Worm (Caenorhabditis elegans) whole organism, L2 larva: ENCODE results near the gene mig-22.

ENCODE experiments used
- C34F6.9 ChIP-seq: fragments of 150-350 bp; optimal IDR thresholded peaks from 2 replicates; lab custom pipeline; 2014; ENCODE audit warnings: missing biosample characterization, missing genetic modification characterization
- F13H6.1 ChIP-seq: sonication (generic microtip); optimal IDR thresholded peaks from 2 replicates; lab custom pipeline; 2016; ENCODE audit warnings: missing genetic modification characterization, missing compliant biosample characterization
- Y55F3AM.14 ChIP-seq: fragments of 200-800 bp; sonication (Bioruptor generic); optimal IDR thresholded peaks from 2 replicates; lab custom pipeline; 2018; ENCODE audit warnings: mild to moderate bottlenecking, missing genetic modification characterization, missing compliant biosample characterization
- ZK546.5 ChIP-seq: sonication (generic microtip); optimal IDR thresholded peaks from 2 replicates; lab custom pipeline; 2017; ENCODE audit warnings: missing biosample characterization, missing genetic modification characterization
- alr-1 ChIP-seq: fragments of 150-350 bp; optimal IDR thresholded peaks from 2 replicates; lab custom pipeline; 2014; ENCODE audit warnings: missing biosample characterization, missing genetic modification characterization
- aly-2 ChIP-seq: fragments of 150-350 bp; optimal IDR thresholded peaks from 2 replicates; lab custom pipeline; 2014; ENCODE audit warnings: missing biosample characterization, missing genetic modification characterization
- ama-1 ChIP-seq: fragments of 150-350 bp; optimal IDR thresholded peaks from 2 replicates; lab custom pipeline; 2018; ENCODE audit warnings: inconsistent platforms
- blmp-1 ChIP-seq: sonication (generic microtip); optimal IDR thresholded peaks from 2 replicates; lab custom pipeline; 2017; ENCODE audit warnings: missing genetic modification characterization, mild to moderate bottlenecking, missing compliant biosample characterization, antibody characterized with exemption, moderate library complexity; ENCODE audit not compliant: insufficient read depth
- ceh-16 ChIP-seq: fragments of 150-350 bp; optimal IDR thresholded peaks from 2 replicates; lab custom pipeline; 2014; ENCODE audit warnings: missing biosample characterization, missing genetic modification characterization
- ceh-82 ChIP-seq: fragments of 150-350 bp; optimal IDR thresholded peaks from 2 replicates; lab custom pipeline; 2014; ENCODE audit warnings: missing biosample characterization, missing genetic modification characterization
- crh-2 ChIP-seq: sonication (generic microtip); optimal IDR thresholded peaks from 2 replicates; lab custom pipeline; 2017; ENCODE audit warnings: missing biosample characterization, missing genetic modification characterization
- egl-27 ChIP-seq: sonication (generic microtip); optimal IDR thresholded peaks from 3 replicates; lab custom pipeline; 2017; ENCODE audit warnings: missing biosample characterization, missing genetic modification reagents, missing genetic modification characterization
- elt-1 ChIP-seq: fragments of 150-350 bp; optimal IDR thresholded peaks from 2 replicates; lab custom pipeline; 2014; ENCODE audit warnings: missing biosample characterization, missing genetic modification characterization
- elt-3 ChIP-seq: sonication (generic microtip); optimal IDR thresholded peaks from 2 replicates; lab custom pipeline; 2017; ENCODE audit warnings: missing biosample characterization, missing genetic modification characterization
- fos-1 ChIP-seq: fragments of 150-350 bp; optimal IDR thresholded peaks from 2 replicates; lab custom pipeline; 2014; ENCODE audit warnings: missing biosample characterization, missing genetic modification characterization
- gmeb-1 ChIP-seq: fragments of 150-350 bp; optimal IDR thresholded peaks from 2 replicates; lab custom pipeline; 2014; ENCODE audit warnings: missing biosample characterization, missing genetic modification characterization
- lin-11 ChIP-seq: fragments of 150-350 bp; sonication (generic microtip); optimal IDR thresholded peaks from 2 replicates; lab custom pipeline; 2014; ENCODE audit warnings: missing biosample characterization, missing genetic modification characterization, inconsistent platforms, mixed read lengths
- lin-13 ChIP-seq: fragments of 150-350 bp; optimal IDR thresholded peaks from 2 replicates; lab custom pipeline; 2014; ENCODE audit warnings: missing biosample characterization, missing genetic modification reagents, missing genetic modification characterization
- lin-39 ChIP-seq: fragments of 150-350 bp; optimal IDR thresholded peaks from 2 replicates; lab custom pipeline; 2014; ENCODE audit warnings: missing biosample characterization, missing genetic modification reagents, missing genetic modification characterization
- lsy-2 ChIP-seq, 2 experiments: fragments of 150-350 bp in 1 of 2; sonication (generic microtip) in 1 of 2; optimal IDR thresholded peaks; 2 replicates each; lab custom pipeline; 2014 to 2017; ENCODE audit warnings: missing biosample characterization in 2 of 2, missing genetic modification characterization in 2 of 2
- mab-5 ChIP-seq: fragments of 150-350 bp; optimal IDR thresholded peaks from 2 replicates; lab custom pipeline; 2014; ENCODE audit warnings: missing biosample characterization, missing genetic modification characterization
- mbf-1 ChIP-seq: sonication (generic microtip); optimal IDR thresholded peaks from 2 replicates; lab custom pipeline; 2017; ENCODE audit warnings: missing biosample characterization, missing genetic modification characterization
- mdl-1 ChIP-seq, 2 experiments: fragments of 150-350 bp in 1 of 2; sonication (generic microtip) in 1 of 2; optimal IDR thresholded peaks; 2 replicates each; lab custom pipeline; 2017; ENCODE audit warnings: missing biosample characterization in 2 of 2, missing genetic modification characterization in 2 of 2
- nhr-12 ChIP-seq: fragments of 150-350 bp; optimal IDR thresholded peaks from 2 replicates; lab custom pipeline; 2014; ENCODE audit warnings: missing biosample characterization, missing genetic modification characterization
- nhr-129 ChIP-seq: fragments of 150-350 bp; optimal IDR thresholded peaks from 2 replicates; lab custom pipeline; 2014; ENCODE audit warnings: missing biosample characterization, missing genetic modification characterization
- nhr-21 ChIP-seq: fragments of 150-350 bp; optimal IDR thresholded peaks from 2 replicates; lab custom pipeline; 2014; ENCODE audit warnings: missing biosample characterization, missing genetic modification characterization
- nhr-237 ChIP-seq: fragments of 150-350 bp; optimal IDR thresholded peaks from 2 replicates; lab custom pipeline; 2014; ENCODE audit warnings: missing biosample characterization, missing genetic modification characterization
- nhr-25 ChIP-seq: fragments of 150-350 bp; sonication (generic microtip); optimal IDR thresholded peaks from 3 replicates; lab custom pipeline; 2014; ENCODE audit warnings: missing biosample characterization, missing genetic modification characterization
- nhr-6 ChIP-seq: fragments of 150-350 bp; optimal IDR thresholded peaks from 2 replicates; lab custom pipeline; 2014; ENCODE audit warnings: missing biosample characterization, missing genetic modification characterization
- peb-1 ChIP-seq: fragments of 150-350 bp; optimal IDR thresholded peaks from 2 replicates; lab custom pipeline; 2014; ENCODE audit warnings: missing biosample characterization, missing genetic modification characterization
- sem-4 ChIP-seq: fragments of 150-350 bp; optimal IDR thresholded peaks from 2 replicates; lab custom pipeline; 2014; ENCODE audit warnings: missing biosample characterization, missing genetic modification reagents, missing genetic modification characterization
- skn-1 ChIP-seq: sonication (generic microtip); optimal IDR thresholded peaks from 2 replicates; lab custom pipeline; 2017; ENCODE audit warnings: missing biosample characterization, missing genetic modification characterization
- sma-3 ChIP-seq: sonication (generic microtip); optimal IDR thresholded peaks from 2 replicates; lab custom pipeline; 2016; ENCODE audit warnings: missing genetic modification reagents, missing genetic modification characterization, missing compliant biosample characterization
- sma-9 ChIP-seq, 2 experiments: fragments of 150-350 bp in 1 of 2; sonication (generic microtip) in 1 of 2; optimal IDR thresholded peaks; 2 replicates each; lab custom pipeline; 2014 to 2016; ENCODE audit warnings: missing genetic modification characterization in 2 of 2, mild to moderate bottlenecking in 1 of 2, missing biosample characterization in 1 of 2, missing compliant biosample characterization in 1 of 2, missing genetic modification reagents in 1 of 2, moderate library complexity in 1 of 2
- snpc-4 ChIP-seq: fragments of 150-350 bp; optimal IDR thresholded peaks from 2 replicates; lab custom pipeline; 2014; ENCODE audit warnings: missing biosample characterization, missing genetic modification characterization
- unc-55 ChIP-seq: fragments of 150-350 bp; sonication (generic microtip); optimal IDR thresholded peaks from 3 replicates; lab custom pipeline; 2014; ENCODE audit warnings: missing biosample characterization, missing genetic modification reagents, missing genetic modification characterization
- unc-62 ChIP-seq: fragments of 150-350 bp; optimal IDR thresholded peaks from 2 replicates; lab custom pipeline; 2014; ENCODE audit warnings: missing biosample characterization, missing genetic modification reagents, missing genetic modification characterization
- zag-1 ChIP-seq: fragments of 150-350 bp; optimal IDR thresholded peaks from 2 replicates; lab custom pipeline; 2014; ENCODE audit warnings: missing biosample characterization, missing genetic modification characterization
- ztf-11 ChIP-seq: sonication (generic microtip); optimal IDR thresholded peaks from 2 replicates; lab custom pipeline; 2017; ENCODE audit warnings: missing biosample characterization, missing genetic modification characterization
- ztf-4 ChIP-seq: fragments of 150-350 bp; optimal IDR thresholded peaks from 2 replicates; lab custom pipeline; 2014; ENCODE audit warnings: missing biosample characterization, missing genetic modification characterization

Gene mig-22

ce11 chrIII:8799964-8800795 lies 33.0 kb upstream of the mig-22 start, which contains the start of gene F54F2.6 (continued):
- TF ChIP-seq zag-1 (tag; lab: Kevin White, UChicago) (peak; percentile 92), aly-2 (tag; lab: Kevin White, UChicago) (no peak), elt-1 (tag; lab: Kevin White, UChicago) (no peak), ztf-11 (tag; lab: Kevin White, UChicago) (peak; percentile 54), crh-2 (peak; percentile 87), mdl-1 (tag; optimal IDR thresholded peaks at IDR 0.05; lab: Kevin White, UChicago) (peak; percentile 85 to 98), elt-3 (tag; lab: Kevin White, UChicago) (no peak)

ce11 chrIII:8797211-8797733 lies 30.1 kb upstream of the mig-22 start:
- TF ChIP-seq sma-9 (GFP tag; optimal IDR thresholded peaks at IDR 0.05; lab: Kevin White, UChicago): peak; percentile 96
- no peak for TF ChIP-seq sma-9 (tag; optimal IDR thresholded peaks at IDR 0.05; lab: Kevin White, UChicago)
- TF ChIP-seq ceh-16 (tag; lab: Kevin White, UChicago): peak; percentile 6
- TF ChIP-seq elt-1 (tag; lab: Kevin White, UChicago): no peak
- peak; percentile 42 for TF ChIP-seq ceh-82 (tag; lab: Kevin White, UChicago)
- peak; percentile 83 for TF ChIP-seq ztf-4
- TF ChIP-seq lsy-2 (tag; optimal IDR thresholded peaks at IDR 0.05; lab: Kevin White, UChicago): peak; percentile 69 to 95
- no peak for TF ChIP-seq nhr-237 (tag; lab: Kevin White, UChicago)
- peak; percentile 1 for TF ChIP-seq ZK546.5 (tag; lab: Kevin White, UChicago)
- peak; percentile 92 for TF ChIP-seq nhr-6
- TF ChIP-seq Y55F3AM.14: peak; percentile 90
- no peak for TF ChIP-seq ama-1
- peak; percentile 80 for TF ChIP-seq zag-1 (tag; lab: Kevin White, UChicago)
- peak; percentile 69 for TF ChIP-seq gmeb-1 (tag; lab: Kevin White, UChicago)
- TF ChIP-seq sem-4: peak; percentile 84
- TF ChIP-seq unc-62 (GFP tag; lab: Kevin White, UChicago): peak; percentile 59
- peak; percentile 98 for TF ChIP-seq fos-1 (tag; lab: Kevin White, UChicago)
- peak; percentile 97 for TF ChIP-seq nhr-129 (tag; lab: Kevin White, UChicago)
- TF ChIP-seq sma-3: peak; percentile 91
- TF ChIP-seq alr-1 (tag; lab: Kevin White, UChicago): peak; percentile 60
- TF ChIP-seq aly-2 (tag; lab: Kevin White, UChicago): no peak
- TF ChIP-seq egl-27 (tag; lab: Kevin White, UChicago): peak; percentile 95
- peak; percentile 93 for TF ChIP-seq nhr-21 (tag; lab: Kevin White, UChicago)
- no peak for TF ChIP-seq ztf-11 (tag; lab: Kevin White, UChicago)
- TF ChIP-seq mdl-1 (tag; optimal IDR thresholded peaks at IDR 0.05; lab: Kevin White, UChicago): peak; percentile 81 to 93
- TF ChIP-seq C34F6.9 (tag; lab: Kevin White, UChicago): peak; percentile 95
- TF ChIP-seq lin-13: peak; percentile 78
- no peak for TF ChIP-seq peb-1 (tag; lab: Kevin White, UChicago)
- no peak for TF ChIP-seq mbf-1
- TF ChIP-seq blmp-1 (tag; lab: Kevin White, UChicago): peak; percentile 83
- peak; percentile 97 for TF ChIP-seq crh-2
- peak; percentile 13 for TF ChIP-seq snpc-4 (tag; lab: Kevin White, UChicago)
- TF ChIP-seq nhr-12 (tag; lab: Kevin White, UChicago): no peak
- peak; percentile 91 for TF ChIP-seq F13H6.1 (tag; lab: Kevin White, UChicago)
- TF ChIP-seq nhr-25 (tag; lab: Kevin White, UChicago): peak; percentile 90
- TF ChIP-seq lin-11 (tag; lab: Kevin White, UChicago): peak; percentile 79
- TF ChIP-seq unc-55 (GFP tag; lab: Kevin White, UChicago): peak; percentile 81
- TF ChIP-seq skn-1 (tag; lab: Kevin White, UChicago): peak; percentile 49
- TF ChIP-seq mab-5: peak; percentile 81
- TF ChIP-seq lin-39: no peak
- TF ChIP-seq elt-3 (tag; lab: Kevin White, UChicago): no peak
